Fruit fly (Drosophila melanogaster): Measurements from ENCODE around the gene CG4210.

The CG4210 gene

DNA sequence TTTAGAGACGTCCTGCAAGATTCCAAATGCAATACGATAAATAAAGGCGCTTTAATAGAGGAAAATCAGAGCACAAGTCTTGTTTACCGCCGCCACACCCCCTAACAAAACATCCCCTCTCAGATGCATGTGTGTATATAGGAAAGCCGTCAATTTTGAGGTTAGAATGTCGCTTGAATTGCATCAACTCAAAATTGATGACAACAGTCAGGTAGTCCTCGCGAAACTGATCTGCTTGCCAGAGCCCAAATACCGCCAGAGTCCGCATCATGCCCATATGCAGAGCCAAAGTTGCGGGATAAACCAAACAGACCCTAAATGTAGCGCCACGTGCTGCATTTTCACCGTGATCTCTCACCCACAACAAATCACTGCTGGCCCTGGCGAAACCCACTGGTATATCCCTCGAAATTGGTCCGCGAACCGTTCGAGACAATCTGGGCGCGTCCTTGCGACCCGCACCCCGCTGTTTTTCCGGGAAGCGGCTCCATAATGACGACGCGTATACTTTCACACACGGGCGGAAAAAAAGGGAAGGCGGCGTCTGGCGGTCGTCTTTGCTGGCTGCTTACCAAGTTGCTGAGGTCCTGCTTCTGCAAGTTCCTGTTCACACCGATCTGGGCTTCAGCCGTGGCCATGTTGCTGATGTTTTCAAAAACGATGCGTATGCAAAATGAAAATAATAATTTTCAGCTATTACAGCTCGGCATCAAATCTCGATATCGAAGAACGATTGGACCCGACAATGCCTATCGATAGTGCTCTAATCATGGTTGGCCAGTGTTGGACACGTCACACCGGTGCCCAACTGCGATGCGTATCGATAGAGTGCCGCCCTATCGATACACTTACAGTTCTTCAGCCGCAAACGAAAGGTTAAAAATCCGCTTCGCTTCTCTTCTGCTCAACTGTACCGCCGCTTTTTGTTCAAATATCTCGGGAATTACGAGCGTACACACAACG is 49.2 kb downstream of the CG4210 start, which contains the start of the genes eIF2gamma and Set:
Gene eIF2gamma (minus strand): TSS at position 749 of the 963 bp plus-strand sequence.
Gene Set (plus strand): TSS at position 843 of the 963 bp plus-strand sequence.
- TF ChIP-seq pad (GFP tag; optimal IDR thresholded peaks at IDR 0.05) (peak; percentile 63), CG14711 (tag; optimal IDR thresholded peaks at IDR 0.05) (peak; percentile 26), Crg-1 (GFP tag; optimal IDR thresholded peaks at IDR 0.05) (peak; percentile 30), toe (GFP tag; optimal IDR thresholded peaks at IDR 0.05) (no peak), kay (GFP tag; ENCODE audit: borderline replicate concordance) (no peak), bab1 (GFP tag; optimal IDR thresholded peaks at IDR 0.05) (peak; percentile 55), ovo (GFP tag; optimal IDR thresholded peaks at IDR 0.05) (peak; percentile 47), Clk (GFP tag; optimal IDR thresholded peaks at IDR 0.05) (peak; percentile 60), Hr96 (GFP tag; optimal IDR thresholded peaks at IDR 0.05) (no peak), CG1620 (GFP tag; optimal IDR thresholded peaks at IDR 0.05) (peak; percentile 68), cic (GFP tag; optimal IDR thresholded peaks at IDR 0.05) (no peak), Mnt (GFP tag; optimal IDR thresholded peaks at IDR 0.05) (peak; percentile 79), CG7045 (GFP tag; optimal IDR thresholded peaks at IDR 0.05) (no peak), tj (GFP tag; optimal IDR thresholded peaks at IDR 0.05) (peak; percentile 72), CG5204 (GFP tag; optimal IDR thresholded peaks at IDR 0.05) (no peak), CG12768 (GFP tag; optimal IDR thresholded peaks at IDR 0.05) (peak; percentile 41), CG7101 (tag; optimal IDR thresholded peaks at IDR 0.05) (peak; percentile 61), cnc (optimal IDR thresholded peaks at IDR 0.05) (no peak), CG33017 (tag; optimal IDR thresholded peaks at IDR 0.05) (peak; percentile 29), CG11617 (GFP tag; optimal IDR thresholded peaks at IDR 0.05) (no peak)

dm6 chr3R:15263946-15264345 is 50.2 kb downstream of the CG4210 start:
- TF ChIP-seq cic (GFP tag; optimal IDR thresholded peaks at IDR 0.05), result no peak
- no peak for TF ChIP-seq CG33017 (tag; optimal IDR thresholded peaks at IDR 0.05)
- no peak for TF ChIP-seq CG7101 (tag; optimal IDR thresholded peaks at IDR 0.05)
- no peak for TF ChIP-seq CG12768 (GFP tag; optimal IDR thresholded peaks at IDR 0.05)
- TF ChIP-seq ovo (GFP tag; optimal IDR thresholded peaks at IDR 0.05), result no peak
- TF ChIP-seq bab1 (GFP tag; optimal IDR thresholded peaks at IDR 0.05), result no peak
- no peak for TF ChIP-seq kay (GFP tag; ENCODE audit: borderline replicate concordance)
- TF ChIP-seq CG11617 (GFP tag; optimal IDR thresholded peaks at IDR 0.05), result no peak
- TF ChIP-seq Mnt (GFP tag; optimal IDR thresholded peaks at IDR 0.05), result no peak
- no peak for TF ChIP-seq CG14711 (tag; optimal IDR thresholded peaks at IDR 0.05)
- TF ChIP-seq tj (GFP tag; optimal IDR thresholded peaks at IDR 0.05), result no peak
- TF ChIP-seq cnc (optimal IDR thresholded peaks at IDR 0.05), result no peak
- no peak for TF ChIP-seq pad (GFP tag; optimal IDR thresholded peaks at IDR 0.05)
